Worm (Caenorhabditis elegans) whole organism, L2 larva: ENCODE measurements around the gene clec-213.

Experiments
- lin-11 ChIP-seq: fragments of 150-350 bp; sonication (generic microtip); optimal IDR thresholded peaks from 2 replicates; lab custom pipeline; 2014; ENCODE audit warnings: missing biosample characterization, missing genetic modification characterization, inconsistent platforms, mixed read lengths
- lin-39 ChIP-seq: fragments of 150-350 bp; optimal IDR thresholded peaks from 2 replicates; lab custom pipeline; 2014; ENCODE audit warnings: missing biosample characterization, missing genetic modification reagents, missing genetic modification characterization

DNA sequence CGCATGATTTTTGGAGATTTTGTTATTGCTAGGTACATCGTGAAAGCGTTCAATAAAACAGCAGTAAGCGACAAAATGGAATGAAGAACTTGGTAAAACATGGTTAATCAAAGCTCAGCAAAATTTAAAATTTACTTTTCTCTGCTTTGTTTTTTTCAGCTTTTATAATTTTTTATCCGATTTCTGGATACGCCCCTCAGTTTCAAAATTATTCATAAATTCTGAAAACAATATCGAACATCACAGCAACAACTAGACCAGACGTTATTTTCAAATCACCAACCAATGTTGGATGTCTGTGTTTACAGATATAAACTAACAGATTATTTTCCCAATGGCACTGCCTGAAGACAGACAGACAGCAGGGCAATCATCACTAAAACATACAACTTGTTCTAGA, 29.7 kb downstream of the clec-213 start, which contains the start of gene srd-31:
- TF ChIP-seq lin-39 (no peak), lin-11 (no peak)
